Worm (Caenorhabditis elegans) whole organism, young adult: ENCODE results near the gene cut-3.
A peak's percentile ranks its signal among the peaks of the same experiment; 100 is the strongest.

ENCODE experiments used
- B0019.2 ChIP-seq: fragments of 200-800 bp; sonication (Bioruptor generic); conservative IDR thresholded peaks from 2 replicates; pipeline ENCODE4 v1.3.6; 2022; ENCODE audit warnings: missing genetic modification reagents, missing genetic modification characterization, missing compliant biosample characterization
- F23B12.7 ChIP-seq: sonication (generic microtip); optimal IDR thresholded peaks from 2 replicates; lab custom pipeline; 2017; ENCODE audit warnings: missing genetic modification characterization, mild to moderate bottlenecking, missing compliant biosample characterization, antibody characterized with exemption, moderate library complexity; ENCODE audit not compliant: insufficient read depth
- F33H1.4 ChIP-seq: fragments of 200-800 bp; sonication (Bioruptor generic); IDR thresholded peaks from 2 replicates; pipeline ENCODE4 v1.3.6; 2022; ENCODE audit warnings: missing genetic modification reagents, missing genetic modification characterization, missing compliant biosample characterization
- F37B4.10 ChIP-seq: fragments of 200-800 bp; sonication (Bioruptor generic); IDR thresholded peaks from 2 replicates; pipeline ENCODE4 v1.3.6; 2022; ENCODE audit warnings: missing genetic modification characterization, missing compliant biosample characterization
- F49E8.2 ChIP-seq: sonication (generic microtip); optimal IDR thresholded peaks from 3 replicates; lab custom pipeline; 2017; ENCODE audit warnings: missing genetic modification characterization, mild to moderate bottlenecking, missing compliant biosample characterization, antibody characterized with exemption, moderate library complexity; ENCODE audit not compliant: insufficient read depth
- F52B5.7 ChIP-seq: sonication (generic microtip); optimal IDR thresholded peaks from 2 replicates; lab custom pipeline; 2016; ENCODE audit warnings: mild to moderate bottlenecking, missing genetic modification characterization, missing compliant biosample characterization
- F57C9.4 ChIP-seq: sonication (generic microtip); optimal IDR thresholded peaks from 2 replicates; lab custom pipeline; 2017; ENCODE audit warnings: mild to moderate bottlenecking, missing genetic modification characterization, missing compliant biosample characterization
- Y53G8AR.9 ChIP-seq: fragments of 200-800 bp; sonication (Bioruptor generic); conservative IDR thresholded peaks from 2 replicates; pipeline ENCODE4 v1.3.6; 2022; ENCODE audit warnings: missing genetic modification reagents, missing genetic modification characterization, missing compliant biosample characterization
- Y79H2A.3 ChIP-seq: fragments of 200-800 bp; sonication (Bioruptor generic); conservative IDR thresholded peaks from 2 replicates; pipeline ENCODE4 v1.3.6; 2022; ENCODE audit warnings: missing genetic modification reagents, missing genetic modification characterization, missing compliant biosample characterization
- attf-3 ChIP-seq: fragments of 200-800 bp; sonication (Bioruptor generic); conservative IDR thresholded peaks from 2 replicates; pipeline ENCODE4 v1.3.6; 2022; ENCODE audit warnings: missing genetic modification reagents, missing genetic modification characterization, missing compliant biosample characterization
- attf-6 ChIP-seq: fragments of 200-800 bp; sonication (Bioruptor generic); IDR thresholded peaks from 2 replicates; pipeline ENCODE4 v1.3.6; 2022; ENCODE audit warnings: missing genetic modification reagents, missing genetic modification characterization, missing compliant biosample characterization
- ceh-79 ChIP-seq: sonication (generic microtip); optimal IDR thresholded peaks from 2 replicates; lab custom pipeline; 2017; ENCODE audit warnings: mild to moderate bottlenecking, missing genetic modification characterization, missing compliant biosample characterization
- ceh-91 ChIP-seq: fragments of 200-800 bp; sonication (Bioruptor generic); IDR thresholded peaks from 2 replicates; pipeline ENCODE4 v1.3.6; 2022; ENCODE audit warnings: missing genetic modification reagents, missing genetic modification characterization, missing compliant biosample characterization
- die-1 ChIP-seq: sonication (generic microtip); optimal IDR thresholded peaks from 2 replicates; lab custom pipeline; 2016; ENCODE audit warnings: missing genotype, mild to moderate bottlenecking, missing genetic modification characterization, missing compliant biosample characterization
- egrh-3 ChIP-seq: fragments of 200-800 bp; sonication (Bioruptor generic); IDR thresholded peaks from 2 replicates; pipeline ENCODE4 v1.3.6; 2022; ENCODE audit warnings: missing genetic modification reagents, missing genetic modification characterization, missing compliant biosample characterization
- hlh-12 ChIP-seq: sonication (generic microtip); optimal IDR thresholded peaks from 2 replicates; lab custom pipeline; 2016; ENCODE audit warnings: missing genetic modification characterization, missing compliant biosample characterization
- hrde-1 ChIP-seq: sonication (generic microtip); optimal IDR thresholded peaks from 2 replicates; lab custom pipeline; 2016; ENCODE audit warnings: missing genetic modification characterization, mild to moderate bottlenecking, missing compliant biosample characterization, moderate library complexity, missing genotype, missing genetic modification reagents, borderline replicate concordance
- hsf-1 ChIP-seq: fragments of 200-800 bp; sonication (Bioruptor generic); IDR thresholded peaks from 2 replicates; pipeline ENCODE4 v1.3.6; 2022; ENCODE audit warnings: missing genetic modification reagents, missing genetic modification characterization, missing compliant biosample characterization
- let-607 ChIP-seq, 2 experiments: fragments of 200-800 bp in 1 of 2; sonication (Bioruptor generic) in 1 of 2; sonication (generic microtip) in 1 of 2; optimal IDR thresholded peaks; 2 replicates each; lab custom pipeline; 2016 to 2018; ENCODE audit warnings: mild to moderate bottlenecking in 2 of 2, missing compliant biosample characterization in 2 of 2, missing genetic modification characterization in 2 of 2, moderate library complexity in 2 of 2, missing genotype in 1 of 2
- lin-35 ChIP-seq, 3 experiments: fragments of 150-350 bp in 2 of 3; sonication (generic microtip) in 1 of 3; optimal IDR thresholded peaks; 2 replicates each; lab custom pipeline; 2014 to 2018; ENCODE audit warnings: missing biosample characterization in 3 of 3, missing genetic modification characterization in 3 of 3, missing genetic modification reagents in 3 of 3
- lin-40 ChIP-seq: sonication (generic microtip); optimal IDR thresholded peaks from 2 replicates; lab custom pipeline; 2016; ENCODE audit warnings: missing genetic modification characterization, mild to moderate bottlenecking, missing compliant biosample characterization, missing genotype, missing genetic modification reagents
- lir-1 ChIP-seq: fragments of 200-800 bp; sonication (Bioruptor generic); conservative IDR thresholded peaks from 2 replicates; pipeline ENCODE4 v1.3.6; 2022; ENCODE audit warnings: missing genetic modification reagents, missing genetic modification characterization, missing compliant biosample characterization
- lsl-1 ChIP-seq: fragments of 200-800 bp; sonication (Bioruptor generic); optimal IDR thresholded peaks from 2 replicates; lab custom pipeline; 2018; ENCODE audit warnings: mild to moderate bottlenecking, missing genetic modification characterization, moderate library complexity, missing compliant biosample characterization
- madf-6 ChIP-seq: fragments of 200-800 bp; sonication (Bioruptor generic); IDR thresholded peaks from 2 replicates; pipeline ENCODE4 v1.3.6; 2022; ENCODE audit warnings: missing genetic modification reagents, missing genetic modification characterization, missing compliant biosample characterization
- nfyb-1 ChIP-seq: fragments of 200-800 bp; sonication (Bioruptor generic); IDR thresholded peaks from 2 replicates; pipeline ENCODE4 v1.3.6; 2022; ENCODE audit warnings: missing genetic modification reagents, missing genetic modification characterization, missing compliant biosample characterization
- snpc-1.3 ChIP-seq: sonication (generic microtip); optimal IDR thresholded peaks from 2 replicates; lab custom pipeline; 2017; ENCODE audit warnings: missing genetic modification characterization, mild to moderate bottlenecking, missing compliant biosample characterization, antibody characterized with exemption, moderate library complexity, missing genotype, missing genetic modification reagents; ENCODE audit not compliant: insufficient read depth
- snpc-3.4 ChIP-seq: sonication (generic microtip); optimal IDR thresholded peaks from 2 replicates; lab custom pipeline; 2017; ENCODE audit warnings: missing genetic modification characterization, mild to moderate bottlenecking, missing compliant biosample characterization, antibody characterized with exemption, moderate library complexity, missing genotype, missing genetic modification reagents
- somi-1 ChIP-seq: fragments of 200-800 bp; sonication (Bioruptor generic); optimal IDR thresholded peaks from 2 replicates; lab custom pipeline; 2018; ENCODE audit warnings: mild to moderate bottlenecking, missing genetic modification characterization, missing compliant biosample characterization
- unc-130 ChIP-seq: sonication (generic microtip); optimal IDR thresholded peaks from 2 replicates; lab custom pipeline; 2016; ENCODE audit warnings: missing genetic modification reagents, missing genetic modification characterization, missing compliant biosample characterization
- unc-62 ChIP-seq: fragments of 150-350 bp; optimal IDR thresholded peaks from 2 replicates; lab custom pipeline; 2014; ENCODE audit warnings: missing biosample characterization, missing genetic modification reagents, missing genetic modification characterization
- zim-3 ChIP-seq: sonication (generic microtip); optimal IDR thresholded peaks from 2 replicates; lab custom pipeline; 2017; ENCODE audit warnings: mild to moderate bottlenecking, missing genetic modification characterization, moderate library complexity, missing compliant biosample characterization
- ztf-6 ChIP-seq: fragments of 200-800 bp; sonication (Bioruptor generic); IDR thresholded peaks from 2 replicates; pipeline ENCODE4 v1.3.6; 2022; ENCODE audit warnings: missing genetic modification reagents, missing genetic modification characterization, missing compliant biosample characterization

The cut-3 gene

ce11 chrII:8428947-8429919 lies 17.4 kb downstream of the cut-3 start (continued):
- TF ChIP-seq attf-6 (GFP tag; lab: Robert Waterston, UW) (no peak), let-607 (tag; optimal IDR thresholded peaks at IDR 0.05; lab: Kevin White, UChicago) (peak; percentile 79 to 85), F23B12.7 (tag; lab: Kevin White, UChicago) (no peak), nfyb-1 (GFP tag; lab: Robert Waterston, UW) (0 out of 2 replicates have a peak, but pooled peaks have one; percentile 26), madf-6 (GFP tag; lab: Robert Waterston, UW) (peak; percentile 87), somi-1 (no peak), F49E8.2 (tag; lab: Kevin White, UChicago) (peak; percentile 72), lin-35 (GFP tag; optimal IDR thresholded peaks at IDR 0.05; lab: Kevin White, UChicago) (no peak), hsf-1 (GFP tag; lab: Robert Waterston, UW) (no peak), B0019.2 (peak; percentile 38; the same call in 1 of the 2 replicates), lsl-1 (peak; percentile 98), snpc-1.3 (no peak)

ce11 chrII:8428758-8428946 lies 18.0 kb downstream of the cut-3 start, which contains the start of gene F14E5.2:
TSS of gene F14E5.2 (minus strand) at chrII:8428858.
- TF ChIP-seq ceh-91 (GFP tag; lab: Robert Waterston, UW) (no peak), F33H1.4 (GFP tag; lab: Robert Waterston, UW) (no peak), F52B5.7 (tag; lab: Kevin White, UChicago) (no peak), unc-130 (GFP tag; lab: Kevin White, UChicago) (no peak)

- peak; percentile 19 for TF ChIP-seq F49E8.2 (tag; lab: Kevin White, UChicago)
- no peak for TF ChIP-seq F37B4.10 (GFP tag; lab: Robert Waterston, UW)
Observed at ce11 chrII:8420775-8421388, 25.7 kb downstream of the cut-3 start.

- peak; percentile 12 for TF ChIP-seq hrde-1
Observed at ce11 chrII:8419798-8420197, 26.8 kb downstream of the cut-3 start, which contains the start of gene F14E5.8. TSS of gene F14E5.8 (plus strand) at chrII:8420098.

ce11 chrII:8419015-8419414 lies 27.6 kb downstream of the cut-3 start:
- TF ChIP-seq ceh-79 (tag; lab: Kevin White, UChicago) = no peak
- TF ChIP-seq hlh-12 (tag; lab: Kevin White, UChicago) = no peak
- TF ChIP-seq die-1 (tag; lab: Kevin White, UChicago) = no peak
- no peak for TF ChIP-seq zim-3 (tag; lab: Kevin White, UChicago)
- TF ChIP-seq Y79H2A.3 = no peak
- TF ChIP-seq attf-3 = no peak
- no peak for TF ChIP-seq Y53G8AR.9 (GFP tag; lab: Robert Waterston, UW)
- TF ChIP-seq snpc-1.3 = no peak
- TF ChIP-seq lin-40 (tag; lab: Kevin White, UChicago) = no peak
- no peak for TF ChIP-seq lir-1
- TF ChIP-seq egrh-3 = no peak
- no peak for TF ChIP-seq ceh-91 (GFP tag; lab: Robert Waterston, UW)
- no peak for TF ChIP-seq ztf-6 (GFP tag; lab: Robert Waterston, UW)
- TF ChIP-seq snpc-3.4 (tag; lab: Kevin White, UChicago) = no peak
- TF ChIP-seq unc-62 = no peak
- no peak for TF ChIP-seq F57C9.4 (tag; lab: Kevin White, UChicago)
- no peak for TF ChIP-seq madf-6 (GFP tag; lab: Robert Waterston, UW)
